Fruit fly (Drosophila melanogaster) whole organism, pupa: ENCODE results near the gene CG1575.

ENCODE experiments used
- CG12605 ChIP-seq: fragments of 200-800 bp; sonication (Bioruptor generic); IDR thresholded peaks from 2 replicates; pipeline ENCODE4 v1.3.6; 2022; ENCODE audit warnings: missing biosample characterization, missing genetic modification characterization
- CG14655 ChIP-seq: fragments of 200-800 bp; sonication (Bioruptor generic); optimal IDR thresholded peaks from 3 replicates; lab custom pipeline; 2017; ENCODE audit warnings: mild to moderate bottlenecking, missing biosample characterization, missing genetic modification reagents, missing genetic modification characterization
- CG17806 ChIP-seq: fragments of 200-800 bp; sonication (Bioruptor generic); optimal IDR thresholded peaks from 2 replicates; lab custom pipeline; 2018; ENCODE audit warnings: missing biosample characterization, mild to moderate bottlenecking, missing genetic modification characterization, moderate library complexity
- CG34367 ChIP-seq: fragments of 200-800 bp; sonication (Bioruptor generic); optimal IDR thresholded peaks from 2 replicates; lab custom pipeline; 2018; ENCODE audit warnings: missing biosample characterization, mild to moderate bottlenecking, missing genetic modification characterization
- CG4496 ChIP-seq: fragments of 200-800 bp; sonication (Bioruptor generic); IDR thresholded peaks from 3 replicates; pipeline ENCODE4 v1.3.6; 2022; ENCODE audit warnings: missing biosample characterization, missing genetic modification characterization
- CG8301 ChIP-seq: fragments of 200-800 bp; sonication (Bioruptor generic); optimal IDR thresholded peaks from 2 replicates; lab custom pipeline; 2018; ENCODE audit warnings: missing biosample characterization, mild to moderate bottlenecking, missing genetic modification characterization
- EcR ChIP-seq: fragments of 200-800 bp; sonication (Bioruptor generic); optimal IDR thresholded peaks from 3 replicates; lab custom pipeline; 2019; ENCODE audit warnings: missing biosample characterization, missing genetic modification characterization, mild to moderate bottlenecking, moderate library complexity, missing genetic modification reagents
- Ets98B ChIP-seq: fragments of 200-800 bp; sonication (Bioruptor generic); IDR thresholded peaks from 2 replicates; pipeline ENCODE4 v1.3.6; 2022; ENCODE audit warnings: missing biosample characterization, missing genetic modification characterization

The CG1575 gene

DNA sequence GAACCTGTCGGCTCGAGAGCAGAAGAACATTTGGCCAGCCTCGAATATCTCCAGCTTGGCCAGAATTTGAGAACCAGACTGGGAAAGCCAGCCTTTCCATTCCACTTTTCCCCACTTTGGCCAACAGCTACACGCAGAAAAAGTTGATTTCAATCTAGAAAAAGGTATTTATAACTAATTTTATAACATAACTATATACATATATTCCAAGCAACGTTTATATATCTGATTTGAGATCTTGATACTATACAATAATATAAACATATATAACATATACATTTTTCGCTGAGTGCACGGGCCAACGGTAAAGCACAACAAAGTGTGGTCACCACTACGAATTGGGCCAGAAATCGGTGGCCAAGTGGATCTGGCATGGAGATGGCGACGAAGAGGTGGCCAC is 46.6 kb downstream of the CG1575 start:
- peak; percentile 78 for TF ChIP-seq CG8301
- TF ChIP-seq CG14655 (GFP tag; lab: Kevin White, UChicago): peak; percentile 73
- TF ChIP-seq CG34367: no peak
- 0 out of 2 replicates have a peak, but pooled peaks have one; percentile 12 for TF ChIP-seq CG12605 (GFP tag; lab: Robert Waterston, UW)
- peak; percentile 69 for TF ChIP-seq CG4496 (GFP tag; lab: Robert Waterston, UW)
- no peak for TF ChIP-seq CG17806 (tag; lab: Kevin White, UChicago)
- TF ChIP-seq EcR (GFP tag; lab: Kevin White, UChicago): no peak
- TF ChIP-seq Ets98B: peak; percentile 25; the same call in 1 of the 2 replicates
- TF ChIP-seq, all 21 proteins: peak for 5

DNA sequence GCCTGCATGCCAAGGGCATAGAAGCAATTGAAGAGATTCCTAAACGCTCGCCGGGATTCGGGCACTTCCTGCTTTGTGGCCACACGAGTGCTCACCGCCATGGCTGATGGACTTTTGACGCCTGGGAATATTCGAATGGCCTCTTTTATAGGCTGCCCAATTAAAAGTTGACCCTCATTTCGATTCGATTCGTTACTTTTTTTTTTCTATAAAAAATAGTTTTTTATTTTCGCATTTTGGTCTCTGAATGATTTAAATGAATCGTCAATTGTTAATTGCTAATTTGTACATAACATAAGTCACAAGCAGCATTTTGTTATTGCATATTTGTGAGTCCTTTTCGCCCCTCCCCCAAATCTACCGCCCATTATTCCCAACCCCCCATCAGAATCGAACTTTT is 48.8 kb downstream of the CG1575 start, which contains the start of gene Or7a:
TSS of gene Or7a (minus strand) at position 101 of the 400 bp plus-strand sequence.
- no peak for TF ChIP-seq CG34367
- TF ChIP-seq, all 21 proteins: peak for 0
